Worm (Caenorhabditis elegans): Measurements from ENCODE around the gene F55C9.11.

- no peak for TF ChIP-seq him-1 (tag; optimal IDR thresholded peaks at IDR 0.05)
- no peak for TF ChIP-seq W03F9.2 (tag; optimal IDR thresholded peaks at IDR 0.05)
- no peak for TF ChIP-seq dao-5 (tag; optimal IDR thresholded peaks at IDR 0.05)
These were observed 42.5 kb upstream of the F55C9.11 start for ce11 chrV:19351944-19352343.
